Worm (Caenorhabditis elegans) whole organism, L4 larva: ENCODE data around the gene Y75B7B.2.

Experiments used
- F26F4.8 ChIP-seq: fragments of 200-800 bp; sonication (Bioruptor generic); conservative IDR thresholded peaks from 2 replicates; pipeline ENCODE4 v1.3.6; 2022; ENCODE audit warnings: missing genetic modification characterization, missing compliant biosample characterization
- F49E8.2 ChIP-seq: sonication (generic microtip); optimal IDR thresholded peaks from 2 replicates; lab custom pipeline; 2016; ENCODE audit warnings: missing compliant biosample characterization, mild to moderate bottlenecking, missing genetic modification characterization, borderline replicate concordance
- T20F7.1 ChIP-seq: fragments of 200-800 bp; sonication (Bioruptor generic); optimal IDR thresholded peaks from 2 replicates; lab custom pipeline; 2018; ENCODE audit warnings: mild to moderate bottlenecking, missing genetic modification characterization, missing compliant biosample characterization
- aha-1 ChIP-seq: fragments of 150-350 bp; peaks from one replicate; lab custom pipeline; 2014; ENCODE audit warnings: missing biosample characterization, missing genetic modification characterization
- ama-1 ChIP-seq: fragments of 150-350 bp; optimal IDR thresholded peaks from 2 replicates; lab custom pipeline; 2014; ENCODE audit warnings: inconsistent platforms, mixed read lengths
- ceh-20 ChIP-seq: fragments of 200-800 bp; sonication (Bioruptor generic); IDR thresholded peaks from 2 replicates; pipeline ENCODE4 v1.3.6; 2022; ENCODE audit warnings: missing genetic modification reagents, missing genetic modification characterization, missing compliant biosample characterization
- ceh-28 ChIP-seq: fragments of 150-350 bp; optimal IDR thresholded peaks from 2 replicates; lab custom pipeline; 2014; ENCODE audit warnings: missing biosample characterization, missing genetic modification reagents, missing genetic modification characterization
- ceh-32 ChIP-seq: sonication (generic microtip); optimal IDR thresholded peaks from 2 replicates; lab custom pipeline; 2016; ENCODE audit warnings: mild to moderate bottlenecking, missing genetic modification characterization, missing compliant biosample characterization; ENCODE audit not compliant: poor library complexity
- ceh-44 ChIP-seq: fragments of 200-800 bp; sonication (Bioruptor generic); IDR thresholded peaks from 2 replicates; pipeline ENCODE4 v1.3.6; 2022; ENCODE audit warnings: missing genetic modification reagents, missing genetic modification characterization, missing compliant biosample characterization
- ctbp-1 ChIP-seq: fragments of 200-800 bp; sonication (Bioruptor generic); IDR thresholded peaks from 2 replicates; pipeline ENCODE4 v1.3.6; 2022; ENCODE audit warnings: missing genetic modification reagents, missing genetic modification characterization, missing compliant biosample characterization
- daf-16 ChIP-seq, 3 experiments: sonication (generic microtip); optimal IDR thresholded peaks; 2 replicates each; lab custom pipeline; 2016 to 2017; ENCODE audit warnings: missing genetic modification characterization in 3 of 3, missing genetic modification reagents in 3 of 3, mild to moderate bottlenecking in 2 of 3, missing compliant biosample characterization in 2 of 3, missing biosample characterization in 1 of 3, moderate library complexity in 1 of 3
- daf-19 ChIP-seq: fragments of 200-800 bp; sonication (Bioruptor generic); conservative IDR thresholded peaks from 2 replicates; pipeline ENCODE4 v1.3.6; 2022; ENCODE audit warnings: missing genetic modification characterization, missing compliant biosample characterization
- dmd-6 ChIP-seq: fragments of 200-800 bp; sonication (Bioruptor generic); IDR thresholded peaks from 2 replicates; pipeline ENCODE4 v1.3.6; 2022; ENCODE audit warnings: missing genetic modification reagents, missing genetic modification characterization, missing compliant biosample characterization
- duxl-1 ChIP-seq: sonication (generic microtip); optimal IDR thresholded peaks from 2 replicates; lab custom pipeline; 2016; ENCODE audit warnings: mild to moderate bottlenecking, missing genetic modification characterization, moderate library complexity, missing compliant biosample characterization; ENCODE audit not compliant: poor library complexity
- egl-27 ChIP-seq: sonication (generic microtip); optimal IDR thresholded peaks from 3 replicates; lab custom pipeline; 2017; ENCODE audit warnings: missing biosample characterization, missing genetic modification reagents, missing genetic modification characterization
- egl-43 ChIP-seq: fragments of 200-800 bp; sonication (Bioruptor generic); IDR thresholded peaks from 2 replicates; pipeline ENCODE4 v1.3.6; 2022; ENCODE audit warnings: missing genetic modification reagents, missing genetic modification characterization, missing compliant biosample characterization
- hlh-30 ChIP-seq: sonication (generic microtip); optimal IDR thresholded peaks from 2 replicates; lab custom pipeline; 2017; ENCODE audit warnings: antibody characterized with exemption, mild to moderate bottlenecking, missing genetic modification characterization, missing compliant biosample characterization; ENCODE audit not compliant: insufficient read depth
- jun-1 ChIP-seq: fragments of 150-350 bp; optimal IDR thresholded peaks from 2 replicates; lab custom pipeline; 2014; ENCODE audit warnings: missing biosample characterization, missing genetic modification reagents, missing genetic modification characterization
- mep-1 ChIP-seq: fragments of 150-350 bp; sonication (generic microtip); optimal IDR thresholded peaks from 3 replicates; lab custom pipeline; 2014; ENCODE audit warnings: missing biosample characterization, missing genetic modification characterization
- nhr-237 ChIP-seq: sonication (generic microtip); optimal IDR thresholded peaks from 2 replicates; lab custom pipeline; 2017; ENCODE audit warnings: missing biosample characterization, missing genetic modification characterization
- nhr-25 ChIP-seq: sonication (generic microtip); optimal IDR thresholded peaks from 2 replicates; lab custom pipeline; 2017; ENCODE audit warnings: missing genetic modification characterization, mild to moderate bottlenecking, missing compliant biosample characterization, antibody characterized with exemption, moderate library complexity, borderline replicate concordance; ENCODE audit not compliant: insufficient read depth
- nhr-42 ChIP-seq: fragments of 200-800 bp; sonication (Bioruptor generic); IDR thresholded peaks from 2 replicates; pipeline ENCODE4 v1.3.6; 2022; ENCODE audit warnings: missing genetic modification characterization, missing compliant biosample characterization
- nhr-48 ChIP-seq: sonication (generic microtip); optimal IDR thresholded peaks from 2 replicates; lab custom pipeline; 2016; ENCODE audit warnings: mild to moderate bottlenecking, missing genetic modification characterization, missing compliant biosample characterization
- saeg-2 ChIP-seq: fragments of 200-800 bp; sonication (Bioruptor generic); IDR thresholded peaks from 2 replicates; pipeline ENCODE4 v1.3.6; 2022; ENCODE audit warnings: missing genetic modification reagents, missing genetic modification characterization, missing compliant biosample characterization
- sdz-12 ChIP-seq: fragments of 200-800 bp; sonication (Bioruptor generic); optimal IDR thresholded peaks from 2 replicates; lab custom pipeline; 2018; ENCODE audit warnings: mild to moderate bottlenecking, missing genetic modification characterization, missing compliant biosample characterization
- set-16 ChIP-seq: fragments of 200-800 bp; sonication (Bioruptor generic); IDR thresholded peaks from 2 replicates; pipeline ENCODE4 v1.3.6; 2022; ENCODE audit warnings: missing genetic modification reagents, missing genetic modification characterization, missing compliant biosample characterization
- skn-1 ChIP-seq: fragments of 150-350 bp; optimal IDR thresholded peaks from 2 replicates; lab custom pipeline; 2014; ENCODE audit warnings: missing biosample characterization, missing genetic modification characterization
- snpc-1.2 ChIP-seq: fragments of 200-800 bp; sonication (Bioruptor generic); IDR thresholded peaks from 2 replicates; pipeline ENCODE4 v1.3.6; 2022; ENCODE audit warnings: missing genetic modification reagents, missing genetic modification characterization, missing compliant biosample characterization
- spr-3 ChIP-seq: fragments of 200-800 bp; sonication (Bioruptor generic); optimal IDR thresholded peaks from 2 replicates; lab custom pipeline; 2018; ENCODE audit warnings: mild to moderate bottlenecking, missing genetic modification characterization, missing compliant biosample characterization
- unc-130 ChIP-seq: sonication (generic microtip); optimal IDR thresholded peaks from 2 replicates; lab custom pipeline; 2016; ENCODE audit warnings: missing genetic modification reagents, missing genetic modification characterization, missing compliant biosample characterization
- unc-62 ChIP-seq, 3 experiments: fragments of 150-350 bp in 1 of 3; sonication (generic microtip); optimal IDR thresholded peaks in 2 of 3; peaks in 1 of 3; 1 replicate in 1 of 3; 2 replicates in 2 of 3; lab custom pipeline; 2014 to 2017; ENCODE audit warnings: missing biosample characterization in 3 of 3, missing genetic modification characterization in 3 of 3, missing genetic modification reagents in 3 of 3, missing genotype in 1 of 3
- vab-7 ChIP-seq: fragments of 200-800 bp; sonication (Bioruptor generic); IDR thresholded peaks from 2 replicates; pipeline ENCODE4 v1.3.6; 2022; ENCODE audit warnings: missing genetic modification reagents, missing genetic modification characterization, missing compliant biosample characterization
- zfp-3 ChIP-seq: fragments of 200-800 bp; sonication (Bioruptor generic); conservative IDR thresholded peaks from 2 replicates; pipeline ENCODE4 v1.3.6; 2022; ENCODE audit warnings: missing genetic modification reagents, missing genetic modification characterization, missing compliant biosample characterization
- ztf-11 ChIP-seq: fragments of 150-350 bp; optimal IDR thresholded peaks from 2 replicates; lab custom pipeline; 2014; ENCODE audit warnings: missing biosample characterization, missing genetic modification characterization

Gene Y75B7B.2

DNA sequence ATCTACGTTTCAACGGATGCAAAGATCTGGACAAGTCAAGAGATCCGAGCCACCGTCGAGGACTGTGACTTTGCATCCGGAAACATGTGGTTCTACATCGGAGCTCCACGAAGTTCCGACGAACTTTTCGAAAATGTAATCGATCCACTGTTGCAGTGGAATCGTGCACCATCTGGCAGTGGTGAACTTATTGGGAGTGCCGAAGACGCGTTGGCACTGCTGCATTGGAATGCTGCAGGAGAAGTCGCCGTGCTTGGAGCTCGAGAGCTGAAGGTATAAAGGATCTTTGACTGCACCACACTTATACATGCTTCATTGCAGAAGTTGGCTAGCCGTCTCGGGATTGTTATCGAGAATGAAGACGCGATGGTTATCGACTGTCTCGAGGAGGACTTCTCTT is 13.8 kb downstream of the Y75B7B.2 start:
- TF ChIP-seq daf-16 (GFP tag; optimal IDR thresholded peaks at IDR 0.05; lab: Kevin White, UChicago) (no peak), daf-16 (tag; optimal IDR thresholded peaks at IDR 0.05; lab: Kevin White, UChicago) (peak; percentile 19), egl-43 (GFP tag; lab: Robert Waterston, UW) (peak; percentile 34; the same call in 1 of the 2 replicates), aha-1 (tag; lab: Kevin White, UChicago) (peak; percentile 99), ceh-44 (GFP tag; lab: Robert Waterston, UW) (no peak), nhr-25 (tag; lab: Kevin White, UChicago) (no peak), set-16 (GFP tag; lab: Robert Waterston, UW) (peak; percentile 29; the same call in 1 of the 2 replicates), F49E8.2 (tag; lab: Kevin White, UChicago) (peak; percentile 27), skn-1 (no peak), spr-3 (peak; percentile 0), ama-1 (lab: Kevin White, UChicago) (peak; percentile 61), duxl-1 (peak; percentile 15)

DNA sequence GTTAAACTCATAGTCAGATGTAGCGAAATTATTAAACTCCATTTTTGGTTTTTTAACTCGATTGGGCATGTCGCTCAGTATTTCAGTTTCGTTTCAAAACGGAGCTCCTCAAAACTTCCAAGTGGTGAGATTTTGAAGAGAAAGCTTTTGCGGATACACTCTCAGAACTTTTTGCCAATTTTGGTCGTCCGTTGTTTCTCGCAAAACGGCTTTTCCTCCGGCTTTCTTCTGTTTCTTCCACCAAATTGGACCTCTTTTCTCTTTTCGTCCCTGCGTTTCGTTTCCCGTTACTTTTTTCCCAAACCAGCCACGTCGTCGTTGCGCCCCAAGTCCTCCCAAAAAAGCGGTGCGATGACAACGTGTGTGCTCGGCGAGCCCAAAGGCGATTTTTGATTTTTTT is 15.8 kb downstream of the Y75B7B.2 start, which contains the start of gene C39F7.1:
Gene C39F7.1 (plus strand): TSS at position 301 of the 400 bp plus-strand sequence.
- TF ChIP-seq ceh-28 (tag; lab: Kevin White, UChicago) (no peak), sdz-12 (GFP tag; lab: Kevin White, UChicago) (no peak), vab-7 (no peak), snpc-1.2 (GFP tag; lab: Robert Waterston, UW) (no peak), T20F7.1 (GFP tag; lab: Kevin White, UChicago) (no peak), nhr-237 (tag; lab: Kevin White, UChicago) (no peak), nhr-25 (tag; lab: Kevin White, UChicago) (no peak), saeg-2 (GFP tag; lab: Robert Waterston, UW) (no peak), zfp-3 (GFP tag; lab: Robert Waterston, UW) (no peak), daf-19 (no peak), nhr-42 (no peak), mep-1 (tag; lab: Kevin White, UChicago) (no peak), jun-1 (no peak), ctbp-1 (GFP tag; lab: Robert Waterston, UW) (no peak), F26F4.8 (GFP tag; lab: Robert Waterston, UW) (no peak), nhr-48 (tag; lab: Kevin White, UChicago) (no peak), ztf-11 (tag; lab: Kevin White, UChicago) (no peak)

ce11 chrV:1252794-1253193 is 23.0 kb downstream of the Y75B7B.2 start:
- TF ChIP-seq dmd-6 (GFP tag; lab: Robert Waterston, UW): no peak
- TF ChIP-seq ceh-32 (tag; lab: Kevin White, UChicago): no peak
- TF ChIP-seq aha-1 (tag; lab: Kevin White, UChicago): peak; percentile 1
- TF ChIP-seq nhr-237 (tag; lab: Kevin White, UChicago): no peak
- no peak for TF ChIP-seq duxl-1
- TF ChIP-seq egl-27 (tag; lab: Kevin White, UChicago): no peak
- TF ChIP-seq daf-19: no peak
- TF ChIP-seq ama-1 (lab: Kevin White, UChicago): no peak
- TF ChIP-seq, all 104 proteins: peak for 1

DNA sequence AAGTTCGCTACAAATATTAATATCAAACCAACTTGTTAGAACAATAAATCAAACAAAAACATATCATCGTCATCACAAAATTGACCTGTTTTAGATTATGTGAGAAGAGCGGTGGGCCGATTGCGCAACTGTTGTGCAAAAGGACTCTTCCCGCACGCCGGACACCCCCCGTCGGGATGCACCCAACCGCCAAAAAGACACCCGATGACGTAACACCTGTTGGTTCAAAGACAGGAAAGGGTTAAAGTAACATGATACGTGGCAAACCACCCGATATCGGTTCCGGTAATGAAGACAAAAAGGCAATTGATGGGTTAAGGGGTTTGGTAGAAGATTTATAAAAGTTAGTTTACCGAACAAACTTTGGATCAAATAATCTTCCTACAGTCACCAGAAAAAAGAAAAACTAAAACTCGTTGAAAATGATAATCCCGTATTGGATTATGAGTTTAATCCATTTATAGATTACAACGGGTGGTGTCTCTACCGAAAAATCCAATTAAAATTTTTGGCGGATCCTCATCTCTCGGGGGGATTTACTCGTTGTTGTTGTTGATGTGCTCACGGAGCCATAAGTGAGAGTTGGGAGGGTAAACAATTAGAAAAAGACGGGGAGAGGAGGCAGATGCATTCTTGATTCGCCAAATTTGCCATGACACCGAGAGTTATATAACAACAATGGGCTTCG is 31.7 kb downstream of the Y75B7B.2 start:
- TF ChIP-seq hlh-30 (no peak), ceh-20 (GFP tag; lab: Robert Waterston, UW) (no peak), unc-130 (no peak), nhr-25 (tag; lab: Kevin White, UChicago) (no peak), dmd-6 (GFP tag; lab: Robert Waterston, UW) (no peak), unc-62 (GFP tag; optimal IDR thresholded peaks at IDR 0.05 in 1 of 2; lab: Kevin White, UChicago) (peak in 1 of 2 experiments; percentile 53), unc-62 (tag; optimal IDR thresholded peaks at IDR 0.05; lab: Kevin White, UChicago) (no peak)
- TF ChIP-seq, all 104 proteins: peak for 1
